Worm (Caenorhabditis elegans): ENCODE measurements around the gene T13C2.7.
A peak's percentile ranks its signal among the peaks of the same experiment; 100 is the strongest.

T13C2.7 gene

DNA sequence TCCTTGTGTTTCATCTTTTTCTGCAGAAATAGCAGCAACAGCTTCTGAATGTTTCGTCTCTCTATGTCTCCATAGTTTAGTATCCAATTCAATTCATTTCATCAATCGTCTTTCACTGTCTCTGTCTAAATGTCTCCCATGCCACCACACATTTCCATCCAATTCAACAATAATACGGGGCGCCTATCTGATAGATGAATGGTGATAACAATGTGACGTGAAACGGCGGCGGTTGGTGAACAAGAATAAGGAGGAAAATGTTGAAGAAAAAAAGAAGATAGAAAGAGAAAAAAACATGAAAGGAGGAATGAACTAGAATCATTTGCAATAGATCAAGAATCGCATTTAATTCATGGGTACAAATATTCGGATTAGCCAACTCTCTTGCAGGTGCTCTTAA, 43.1 kb downstream of the T13C2.7 start (continued):
- TF ChIP-seq mdl-1 (tag; optimal IDR thresholded peaks at IDR 0.05) (peak; percentile 1 to 87), Y48G9A.11 (GFP tag; IDR thresholded peaks at IDR 0.05) (no peak), F26F4.8 (GFP tag; conservative IDR thresholded peaks at IDR 0.05) (no peak), dmd-9 (GFP tag; IDR thresholded peaks at IDR 0.05) (no peak), set-16 (GFP tag; IDR thresholded peaks at IDR 0.05) (no peak), mep-1 (tag; optimal IDR thresholded peaks at IDR 0.05) (peak; percentile 61), arid-1 (GFP tag; conservative IDR thresholded peaks at IDR 0.05) (no peak), zip-11 (GFP tag; IDR thresholded peaks at IDR 0.05) (no peak), spr-1 (tag; optimal IDR thresholded peaks at IDR 0.05) (no peak), egl-43 (GFP tag; IDR thresholded peaks at IDR 0.05) (no peak), snpc-1.2 (GFP tag; IDR thresholded peaks at IDR 0.05) (no peak), spr-3 (GFP tag; optimal IDR thresholded peaks at IDR 0.05) (no peak), attf-4 (tag; optimal IDR thresholded peaks at IDR 0.05) (no peak), lin-39 (tag; optimal IDR thresholded peaks at IDR 0.05) (no peak), ces-1 (GFP tag; optimal IDR thresholded peaks at IDR 0.05) (no peak), ZK337.2 (GFP tag; IDR thresholded peaks at IDR 0.05) (no peak), Y75B8A.6 (GFP tag; IDR thresholded peaks at IDR 0.05) (no peak), D1046.2 (GFP tag; IDR thresholded peaks at IDR 0.05) (no peak), ZK546.5 (tag; optimal IDR thresholded peaks at IDR 0.05) (no peak), lin-1 (GFP tag; IDR thresholded peaks at IDR 0.05) (no peak), php-3 (GFP tag; IDR thresholded peaks at IDR 0.05) (no peak)

ce11 chrII:6823233-6823632, 44.0 kb downstream of the T13C2.7 start:
- peak; percentile 32; the same call in 1 of the 2 replicates for TF ChIP-seq hmg-1.1 (GFP tag; IDR thresholded peaks at IDR 0.05)
- TF ChIP-seq unc-62 (GFP tag; optimal IDR thresholded peaks at IDR 0.05 in 1 of 2) = peak in 1 of 2 experiments; percentile 100
- peak; percentile 55 for TF ChIP-seq unc-62 (tag; optimal IDR thresholded peaks at IDR 0.05)
- TF ChIP-seq lsy-2 (tag; optimal IDR thresholded peaks at IDR 0.05) = peak in 1 of 2 experiments; percentile 31
- peak; percentile 56 for TF ChIP-seq dmd-6 (GFP tag; IDR thresholded peaks at IDR 0.05)
- peak; percentile 2 for TF ChIP-seq mes-2 (tag; optimal IDR thresholded peaks at IDR 0.05; ENCODE audit: poor library complexity, severe bottlenecking)
- TF ChIP-seq mep-1 (tag; optimal IDR thresholded peaks at IDR 0.05) = peak; percentile 45
- peak; percentile 88; the same call in 1 of the 2 replicates for TF ChIP-seq ceh-20 (GFP tag; IDR thresholded peaks at IDR 0.05)
- peak; percentile 41 for TF ChIP-seq hlh-30 (tag; optimal IDR thresholded peaks at IDR 0.05; ENCODE audit: insufficient read depth)
- TF ChIP-seq hlh-11 (tag; optimal IDR thresholded peaks at IDR 0.05) = peak; percentile 69
- TF ChIP-seq vab-7 (GFP tag; IDR thresholded peaks at IDR 0.05) = peak; percentile 27; the same call in 1 of the 2 replicates
- TF ChIP-seq madf-5 (GFP tag; IDR thresholded peaks at IDR 0.05) = no peak
- TF ChIP-seq tra-1 (GFP tag; IDR thresholded peaks at IDR 0.05) = peak; percentile 78
- TF ChIP-seq daf-16 (GFP tag; optimal IDR thresholded peaks at IDR 0.05) = peak in 1 of 2 experiments; percentile 54
- TF ChIP-seq daf-16 (tag; optimal IDR thresholded peaks at IDR 0.05) = no peak
- TF ChIP-seq zfp-2 (tag; optimal IDR thresholded peaks at IDR 0.05) = no peak
- peak; percentile 27 for TF ChIP-seq nhr-28 (tag; optimal IDR thresholded peaks at IDR 0.05)
- peak in 1 of 2 experiments; percentile 23 for TF ChIP-seq mdl-1 (tag; optimal IDR thresholded peaks at IDR 0.05)
- peak; percentile 10 for TF ChIP-seq rbr-2 (tag; optimal IDR thresholded peaks at IDR 0.05)
- peak; percentile 21 for TF ChIP-seq nhr-11 (tag; optimal IDR thresholded peaks at IDR 0.05)
- TF ChIP-seq unc-130 (GFP tag; optimal IDR thresholded peaks at IDR 0.05) = no peak
- no peak for TF ChIP-seq ZK337.2 (GFP tag; IDR thresholded peaks at IDR 0.05)
- no peak for TF ChIP-seq set-16 (GFP tag; IDR thresholded peaks at IDR 0.05)
- no peak for TF ChIP-seq skn-1 (tag; optimal IDR thresholded peaks at IDR 0.05)
- TF ChIP-seq unc-39 (tag; optimal IDR thresholded peaks at IDR 0.05) = no peak
- peak; percentile 68 for TF ChIP-seq mxl-3 (GFP tag; optimal IDR thresholded peaks at IDR 0.05)

All from whole organism, L4 larva.